Fruit fly (Drosophila melanogaster) whole organism, embryonic: ENCODE results near the gene VhaM9.7-d.

ENCODE experiments used
- CG8359 ChIP-seq: fragments of 200-800 bp; sonication (Bioruptor generic); optimal IDR thresholded peaks from 2 replicates; lab custom pipeline; 2017; ENCODE audit warnings: missing biosample characterization, mild to moderate bottlenecking, missing genetic modification characterization, borderline replicate concordance
- E2f2 ChIP-seq: fragments of 200-800 bp; sonication (Bioruptor generic); IDR thresholded peaks from 2 replicates; pipeline ENCODE4 v1.3.6; 2022; ENCODE audit warnings: missing biosample characterization, missing genetic modification characterization
- ERR ChIP-seq: fragments of 200-800 bp; sonication (Bioruptor generic); optimal IDR thresholded peaks from 2 replicates; lab custom pipeline; 2016; ENCODE audit warnings: missing biosample characterization, missing genetic modification characterization
- Hand ChIP-seq: fragments of 200-800 bp; sonication (Bioruptor generic); optimal IDR thresholded peaks from 2 replicates; lab custom pipeline; 2017; ENCODE audit warnings: mild to moderate bottlenecking, missing biosample characterization, missing genetic modification reagents, missing genetic modification characterization
- fd64A ChIP-seq: fragments of 200-800 bp; sonication (Bioruptor generic); optimal IDR thresholded peaks from 3 replicates; lab custom pipeline; 2018; ENCODE audit warnings: missing biosample characterization, mild to moderate bottlenecking, missing genetic modification characterization
- jumu ChIP-seq: fragments of 200-800 bp; sonication (Bioruptor generic); optimal IDR thresholded peaks from 3 replicates; lab custom pipeline; 2016; ENCODE audit warnings: missing biosample characterization, missing genetic modification characterization
- toy ChIP-seq: fragments of 200-800 bp; sonication (Bioruptor generic); IDR thresholded peaks from 2 replicates; pipeline ENCODE4 v1.3.6; 2022; ENCODE audit warnings: missing biosample characterization, missing genetic modification characterization

DNA sequence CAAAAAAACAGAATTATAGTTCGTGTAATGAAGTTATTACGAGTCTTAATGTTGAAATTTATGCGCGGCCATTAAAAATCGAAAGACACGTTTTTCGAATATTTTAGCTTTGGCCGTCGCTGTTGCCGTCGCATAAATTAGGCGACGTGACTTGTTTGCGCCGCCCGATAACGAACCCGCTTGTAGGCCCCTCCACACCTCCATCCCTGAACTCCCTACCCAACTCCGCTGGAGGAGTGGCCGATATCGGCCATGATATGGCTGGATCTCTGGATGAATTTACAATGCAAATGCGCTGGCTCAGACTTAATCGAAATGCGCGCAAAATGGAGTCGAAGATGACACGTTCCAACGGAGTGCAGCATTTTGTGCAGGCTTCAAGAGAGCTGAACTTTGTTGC is 20.6 kb upstream of the VhaM9.7-d start:
- TF ChIP-seq fd64A (GFP tag; lab: Kevin White, UChicago): no peak
- no peak for TF ChIP-seq toy (GFP tag; lab: Robert Waterston, UW)
- no peak for TF ChIP-seq E2f2 (GFP tag; lab: Robert Waterston, UW)
- TF ChIP-seq ERR (GFP tag; lab: Kevin White, UChicago): no peak
- TF ChIP-seq jumu (GFP tag; lab: Kevin White, UChicago): no peak
- TF ChIP-seq Hand (GFP tag; lab: Kevin White, UChicago): no peak
- no peak for TF ChIP-seq CG8359
